Fruit fly (Drosophila melanogaster): Measurements from ENCODE around the gene CG15601.

CG15601 gene

dm6 chrX:15748945-15749344 is 38.5 kb downstream of the CG15601 start, which contains the start of gene Mvd (continued):
- TF ChIP-seq Trl (optimal IDR thresholded peaks at IDR 0.05) (no peak), Trl (GFP tag; optimal IDR thresholded peaks at IDR 0.05) (no peak), CG13424 (tag; optimal IDR thresholded peaks at IDR 0.05) (no peak), CG17912 (GFP tag; optimal IDR thresholded peaks at IDR 0.05) (no peak), CG17328 (GFP tag; IDR thresholded peaks at IDR 0.05) (no peak), Eip74EF (GFP tag; optimal IDR thresholded peaks at IDR 0.05) (no peak), bab2 (GFP tag; optimal IDR thresholded peaks at IDR 0.05) (no peak), CG1603 (tag; optimal IDR thresholded peaks at IDR 0.05) (peak; percentile 84), cas (GFP tag; IDR thresholded peaks at IDR 0.05) (no peak), Aef1 (GFP tag; IDR thresholded peaks at IDR 0.05) (no peak), Tbp (GFP tag; optimal IDR thresholded peaks at IDR 0.05) (no peak), vnd (GFP tag; IDR thresholded peaks at IDR 0.05; ENCODE audit: partially characterized antibody) (no peak), CG30431 (GFP tag; optimal IDR thresholded peaks at IDR 0.05) (no peak), ken (GFP tag; IDR thresholded peaks at IDR 0.05) (peak; percentile 6; the same call in 1 of the 3 replicates), CG11695 (GFP tag; IDR thresholded peaks at IDR 0.05) (no peak), cad (GFP tag; optimal IDR thresholded peaks at IDR 0.05) (no peak), CG12299 (tag; optimal IDR thresholded peaks at IDR 0.05) (no peak), CG8478 (optimal IDR thresholded peaks at IDR 0.05) (no peak), disco-r (GFP tag; optimal IDR thresholded peaks at IDR 0.05) (no peak), Hey (tag; optimal IDR thresholded peaks at IDR 0.05) (no peak), CoRest (tag; optimal IDR thresholded peaks at IDR 0.05) (no peak), CG3281 (GFP tag; optimal IDR thresholded peaks at IDR 0.05) (no peak), gcm2 (GFP tag; optimal IDR thresholded peaks at IDR 0.05) (no peak), lola (GFP tag; optimal IDR thresholded peaks at IDR 0.05) (no peak), kni (GFP tag; optimal IDR thresholded peaks at IDR 0.05) (no peak), Kr (GFP tag; optimal IDR thresholded peaks at IDR 0.05) (no peak), eyg (GFP tag; optimal IDR thresholded peaks at IDR 0.05) (no peak), CG15479 (GFP tag; optimal IDR thresholded peaks at IDR 0.05) (no peak), Sox102F (GFP tag; optimal IDR thresholded peaks at IDR 0.05) (no peak), CG15011 (GFP tag; optimal IDR thresholded peaks at IDR 0.05) (no peak), CG15696 (tag; optimal IDR thresholded peaks at IDR 0.05) (no peak), zen (tag; optimal IDR thresholded peaks at IDR 0.05) (no peak), Six4 (GFP tag; optimal IDR thresholded peaks at IDR 0.05) (no peak), CG6813 (GFP tag; optimal IDR thresholded peaks at IDR 0.05) (no peak), CG12942 (GFP tag; optimal IDR thresholded peaks at IDR 0.05) (no peak), CG6272 (GFP tag; IDR thresholded peaks at IDR 0.05) (no peak), sob (GFP tag; IDR thresholded peaks at IDR 0.05) (no peak), C15 (GFP tag; IDR thresholded peaks at IDR 0.05) (no peak), MTF-1 (GFP tag; optimal IDR thresholded peaks at IDR 0.05; ENCODE audit: borderline replicate concordance) (no peak), toy (GFP tag; IDR thresholded peaks at IDR 0.05) (no peak), CG18476 (GFP tag; optimal IDR thresholded peaks at IDR 0.05) (no peak), Rfx (GFP tag; IDR thresholded peaks at IDR 0.05) (no peak), unc-4 (GFP tag; IDR thresholded peaks at IDR 0.05; ENCODE audit: partially characterized antibody) (0 out of 2 replicates have a peak, but pooled peaks have one; percentile 35), amos (GFP tag; IDR thresholded peaks at IDR 0.05; ENCODE audit: partially characterized antibody) (peak; percentile 18; the same call in 1 of the 2 replicates), CG11560 (tag; IDR thresholded peaks at IDR 0.05) (no peak), CG30403 (GFP tag; optimal IDR thresholded peaks at IDR 0.05) (no peak), Xrp1 (GFP tag; IDR thresholded peaks at IDR 0.05) (no peak), Hand (GFP tag; optimal IDR thresholded peaks at IDR 0.05) (no peak), dm (GFP tag; optimal IDR thresholded peaks at IDR 0.05) (peak; percentile 46), CG18599 (GFP tag; optimal IDR thresholded peaks at IDR 0.05) (no peak), Meics (GFP tag; optimal IDR thresholded peaks at IDR 0.05) (no peak), HHEX (GFP tag; optimal IDR thresholded peaks at IDR 0.05) (no peak)

Measured in whole organism, embryonic.